Fruit fly (Drosophila melanogaster): ENCODE data around the gene Nlg3.

Nlg3 gene

dm6 chr3R:7645909-7646609, 6.8 kb upstream of the Nlg3 start (continued):
- TF ChIP-seq Asciz (GFP tag; optimal IDR thresholded peaks at IDR 0.05) = no peak
- no peak for TF ChIP-seq Meics (GFP tag; optimal IDR thresholded peaks at IDR 0.05)
- TF ChIP-seq pum (GFP tag; optimal IDR thresholded peaks at IDR 0.05) = no peak
- peak; percentile 46 for TF ChIP-seq Xrp1 (GFP tag; IDR thresholded peaks at IDR 0.05)
- TF ChIP-seq dpn (GFP tag; optimal IDR thresholded peaks at IDR 0.05) = no peak
- no peak for TF ChIP-seq prd (optimal IDR thresholded peaks at IDR 0.05)
- TF ChIP-seq prd (GFP tag; IDR thresholded peaks at IDR 0.05) = no peak; the same call in 2 of the 3 replicates
- TF ChIP-seq Sox102F (GFP tag; optimal IDR thresholded peaks at IDR 0.05) = no peak
- TF ChIP-seq tgo (GFP tag; IDR thresholded peaks at IDR 0.05) = no peak
- no peak for TF ChIP-seq sisA (GFP tag; IDR thresholded peaks at IDR 0.05)
- no peak for TF ChIP-seq Doc2 (GFP tag; IDR thresholded peaks at IDR 0.05)
- no peak for TF ChIP-seq Gug (GFP tag; IDR thresholded peaks at IDR 0.05)
- no peak for TF ChIP-seq CG11398 (GFP tag; optimal IDR thresholded peaks at IDR 0.05)
- no peak for TF ChIP-seq Hr39 (optimal IDR thresholded peaks at IDR 0.05)
- TF ChIP-seq ro (GFP tag; IDR thresholded peaks at IDR 0.05) = no peak
- no peak for TF ChIP-seq CG1602 (GFP tag; optimal IDR thresholded peaks at IDR 0.05)
- no peak for TF ChIP-seq CG10654 (GFP tag; optimal IDR thresholded peaks at IDR 0.05)
- no peak for TF ChIP-seq insv (GFP tag; optimal IDR thresholded peaks at IDR 0.05)
- no peak for TF ChIP-seq CG1233 (GFP tag; optimal IDR thresholded peaks at IDR 0.05)
- no peak for TF ChIP-seq Bgb (GFP tag; IDR thresholded peaks at IDR 0.05; ENCODE audit: partially characterized antibody)
- no peak for TF ChIP-seq Vsx1 (GFP tag; optimal IDR thresholded peaks at IDR 0.05)
- TF ChIP-seq Dfd (GFP tag; optimal IDR thresholded peaks at IDR 0.05) = no peak
- TF ChIP-seq Oli (tag; optimal IDR thresholded peaks at IDR 0.05) = peak; percentile 42
- TF ChIP-seq gce (GFP tag; IDR thresholded peaks at IDR 0.05) = no peak
- no peak for TF ChIP-seq D (optimal IDR thresholded peaks at IDR 0.05)
- peak; percentile 20 for TF ChIP-seq D (GFP tag; optimal IDR thresholded peaks at IDR 0.05)
- TF ChIP-seq Fer1 (GFP tag; optimal IDR thresholded peaks at IDR 0.05) = no peak
- no peak for TF ChIP-seq lbe (GFP tag; optimal IDR thresholded peaks at IDR 0.05)
- peak; percentile 32 for TF ChIP-seq dmrt99B (tag; optimal IDR thresholded peaks at IDR 0.05)
- peak; percentile 41 for TF ChIP-seq unpg (GFP tag; optimal IDR thresholded peaks at IDR 0.05)
- TF ChIP-seq MTF-1 (GFP tag; optimal IDR thresholded peaks at IDR 0.05; ENCODE audit: borderline replicate concordance) = no peak
- peak; percentile 69 for TF ChIP-seq gem (tag; optimal IDR thresholded peaks at IDR 0.05)
- TF ChIP-seq CG6654 (GFP tag; optimal IDR thresholded peaks at IDR 0.05) = no peak
- no peak for TF ChIP-seq mam (GFP tag; optimal IDR thresholded peaks at IDR 0.05)
- TF ChIP-seq lab (GFP tag; optimal IDR thresholded peaks at IDR 0.05) = peak; percentile 11
- no peak for TF ChIP-seq hb (GFP tag; IDR thresholded peaks at IDR 0.05; ENCODE audit: partially characterized antibody)
- no peak for TF ChIP-seq Sin3A (optimal IDR thresholded peaks at IDR 0.05)
- peak; percentile 1 for TF ChIP-seq CG1603 (tag; optimal IDR thresholded peaks at IDR 0.05)
- TF ChIP-seq bcd (GFP tag; optimal IDR thresholded peaks at IDR 0.05) = peak; percentile 19
- no peak for TF ChIP-seq maf-S (GFP tag; optimal IDR thresholded peaks at IDR 0.05)
- TF ChIP-seq hkb (optimal IDR thresholded peaks at IDR 0.05) = no peak
- no peak for TF ChIP-seq hkb (GFP tag; IDR thresholded peaks at IDR 0.05)
- no peak for TF ChIP-seq z (GFP tag; IDR thresholded peaks at IDR 0.05)
- TF ChIP-seq al (GFP tag; IDR thresholded peaks at IDR 0.05) = no peak
- peak in 1 of 2 experiments; percentile 74 for TF ChIP-seq bsh (GFP tag; optimal IDR thresholded peaks at IDR 0.05)
- TF ChIP-seq NC2β (GFP tag; optimal IDR thresholded peaks at IDR 0.05) = no peak
- TF ChIP-seq Tbp (GFP tag; optimal IDR thresholded peaks at IDR 0.05) = no peak
- peak in 1 of 2 experiments; percentile 22 for TF ChIP-seq Pdp1 (GFP tag; optimal IDR thresholded peaks at IDR 0.05)
- no peak for TF ChIP-seq CG18011 (GFP tag; optimal IDR thresholded peaks at IDR 0.05)
- no peak for TF ChIP-seq peb (GFP tag; IDR thresholded peaks at IDR 0.05)
- TF ChIP-seq CG15479 (GFP tag; optimal IDR thresholded peaks at IDR 0.05) = no peak
- TF ChIP-seq CG31441 (GFP tag; IDR thresholded peaks at IDR 0.05) = peak; percentile 57

Measured in whole organism, embryonic.